Worm (Caenorhabditis elegans) whole organism, mixed stage, embryonic: ENCODE results near the gene str-232.

Experiments
- blmp-1 ChIP-seq: fragments of 150-350 bp; optimal IDR thresholded peaks from 2 replicates; lab custom pipeline; 2014; ENCODE audit warnings: missing biosample characterization, missing genetic modification characterization
- ces-1 ChIP-seq: fragments of 150-350 bp; optimal IDR thresholded peaks from 2 replicates; lab custom pipeline; 2014; ENCODE audit warnings: missing biosample characterization, missing genetic modification reagents, missing genetic modification characterization
- cnd-1 ChIP-seq: fragments of 200-800 bp; sonication (Bioruptor generic); optimal IDR thresholded peaks from 2 replicates; lab custom pipeline; 2018; ENCODE audit warnings: mild to moderate bottlenecking, missing genetic modification characterization, missing compliant biosample characterization
- elt-3 ChIP-seq: fragments of 150-350 bp; optimal IDR thresholded peaks from 2 replicates; lab custom pipeline; 2014; ENCODE audit warnings: missing biosample characterization, missing genetic modification characterization
- lin-13 ChIP-seq: fragments of 150-350 bp; optimal IDR thresholded peaks from 2 replicates; lab custom pipeline; 2014; ENCODE audit warnings: missing biosample characterization, missing genetic modification characterization
- lin-32 ChIP-seq: fragments of 200-800 bp; sonication (Bioruptor generic); optimal IDR thresholded peaks from 2 replicates; lab custom pipeline; 2018; ENCODE audit warnings: mild to moderate bottlenecking, missing genetic modification characterization, missing compliant biosample characterization
- mep-1 ChIP-seq: fragments of 150-350 bp; optimal IDR thresholded peaks from 2 replicates; lab custom pipeline; 2017; ENCODE audit warnings: missing biosample characterization, missing genetic modification reagents, missing genetic modification characterization, inconsistent platforms
- nhr-12 ChIP-seq: fragments of 150-350 bp; optimal IDR thresholded peaks from 2 replicates; lab custom pipeline; 2014; ENCODE audit warnings: missing biosample characterization, missing genetic modification characterization
- nhr-237 ChIP-seq: fragments of 150-350 bp; optimal IDR thresholded peaks from 2 replicates; lab custom pipeline; 2014; ENCODE audit warnings: missing biosample characterization, missing genetic modification characterization
- snpc-4 ChIP-seq: fragments of 150-350 bp; optimal IDR thresholded peaks from 2 replicates; lab custom pipeline; 2014; ENCODE audit warnings: missing biosample characterization, missing genetic modification characterization
- ztf-11 ChIP-seq: fragments of 150-350 bp; optimal IDR thresholded peaks from 2 replicates; lab custom pipeline; 2014; ENCODE audit warnings: missing biosample characterization, missing genetic modification characterization

ce11 chrV:16062788-16063187 is 47.2 kb upstream of the str-232 start, which contains the start of gene F14H3.14:
- TF ChIP-seq lin-13 (tag; lab: Kevin White, UChicago) (no peak), lin-32 (GFP tag; lab: Kevin White, UChicago) (no peak), ztf-11 (no peak), nhr-237 (tag; lab: Kevin White, UChicago) (no peak), nhr-12 (tag; lab: Kevin White, UChicago) (no peak), snpc-4 (no peak), cnd-1 (tag; lab: Kevin White, UChicago) (no peak), ces-1 (GFP tag; lab: Kevin White, UChicago) (no peak), blmp-1 (no peak), mep-1 (no peak), elt-3 (tag; lab: Kevin White, UChicago) (no peak)
